Worm (Caenorhabditis elegans): ENCODE measurements around the gene srj-50.

Gene srj-50

DNA sequence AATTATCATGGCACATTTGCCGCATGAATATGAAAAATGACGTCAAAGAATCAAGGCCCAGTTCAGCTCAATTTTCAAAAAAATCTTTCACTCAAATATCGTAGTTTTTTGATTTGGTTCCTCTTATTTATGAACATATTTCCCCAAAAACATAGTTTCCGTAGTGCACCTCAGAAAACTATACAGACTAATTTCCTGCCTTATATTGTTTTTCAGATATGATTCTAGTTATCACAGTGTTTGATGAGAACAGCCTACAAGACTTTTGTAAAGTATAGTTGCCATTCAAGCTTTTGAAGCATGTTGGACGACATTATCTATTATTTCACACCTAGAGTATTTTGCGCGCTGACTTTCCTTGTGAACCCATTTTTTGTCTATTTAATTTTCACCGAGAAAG, at the start of gene srj-50:
Gene srj-50, plus strand, starts transcription at position 301 of the 400 bp plus-strand sequence.
- TF ChIP-seq daf-12 (tag; optimal IDR thresholded peaks at IDR 0.05) (no peak), ama-1 (optimal IDR thresholded peaks at IDR 0.05) (no peak), mes-2 (tag; optimal IDR thresholded peaks at IDR 0.05; ENCODE audit: poor library complexity, severe bottlenecking) (no peak), ceh-82 (tag; optimal IDR thresholded peaks at IDR 0.05) (no peak), lim-7 (GFP tag; IDR thresholded peaks at IDR 0.05) (no peak), set-16 (GFP tag; IDR thresholded peaks at IDR 0.05) (no peak), Y105C5A.15 (GFP tag; IDR thresholded peaks at IDR 0.05) (no peak), ztf-11 (tag; optimal IDR thresholded peaks at IDR 0.05) (no peak), jun-1 (tag; optimal IDR thresholded peaks at IDR 0.05) (no peak), nhr-77 (tag; optimal IDR thresholded peaks at IDR 0.05) (no peak), ceh-44 (GFP tag; IDR thresholded peaks at IDR 0.05) (no peak), daf-8 (GFP tag; IDR thresholded peaks at IDR 0.05) (no peak), vab-7 (GFP tag; IDR thresholded peaks at IDR 0.05) (no peak)

DNA sequence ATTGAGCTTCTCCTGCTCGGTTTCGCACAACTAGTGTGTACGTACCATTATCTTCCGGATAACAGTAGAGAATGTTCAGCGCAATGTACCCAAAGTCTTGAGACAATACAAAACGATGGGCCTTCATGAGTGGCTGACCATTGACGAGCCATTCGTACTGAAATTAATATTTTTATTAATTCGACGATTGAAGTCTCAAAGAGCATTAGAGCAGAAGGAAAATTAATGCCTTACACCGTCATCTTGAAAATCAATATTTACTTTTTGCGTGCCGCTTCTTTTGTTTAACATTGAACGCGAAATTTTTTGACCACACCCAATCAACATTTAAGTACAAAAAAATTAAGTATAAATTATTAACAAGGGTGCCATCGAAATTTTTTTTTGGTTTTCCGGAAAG, 39.8 kb upstream of the srj-50 start:
- TF ChIP-seq dmd-8 (GFP tag; IDR thresholded peaks at IDR 0.05) = no peak
- peak; percentile 66 for TF ChIP-seq aha-1 (tag)
- no peak for TF ChIP-seq tag-97 (GFP tag; IDR thresholded peaks at IDR 0.05)

DNA sequence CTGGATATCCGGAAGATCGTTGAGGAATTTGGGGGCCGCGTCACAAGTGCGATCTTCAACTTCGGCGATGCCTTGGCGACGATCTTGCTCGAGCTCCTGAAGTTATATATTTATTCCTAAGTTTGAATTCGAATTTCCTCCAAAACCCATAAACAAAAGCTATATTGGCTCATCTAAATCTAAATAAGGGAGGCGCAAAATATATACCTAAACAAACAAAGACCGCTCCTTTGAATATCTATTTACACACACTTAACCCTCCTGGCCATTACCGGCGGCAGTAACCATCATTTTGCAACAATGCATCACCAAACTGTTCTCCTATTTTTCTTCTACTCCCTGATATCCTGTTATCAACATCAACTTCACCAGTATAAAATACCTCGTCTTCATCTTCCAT, 36.8 kb upstream of the srj-50 start, which contains the start of gene F54E2.2:
Gene F54E2.2, plus strand, starts transcription at position 301 of the 400 bp plus-strand sequence.
- TF ChIP-seq madf-5 (GFP tag; IDR thresholded peaks at IDR 0.05) (no peak), daf-16 (GFP tag; optimal IDR thresholded peaks at IDR 0.05) (no peak), daf-16 (tag; optimal IDR thresholded peaks at IDR 0.05) (no peak), jun-1 (tag; optimal IDR thresholded peaks at IDR 0.05) (no peak)

DNA sequence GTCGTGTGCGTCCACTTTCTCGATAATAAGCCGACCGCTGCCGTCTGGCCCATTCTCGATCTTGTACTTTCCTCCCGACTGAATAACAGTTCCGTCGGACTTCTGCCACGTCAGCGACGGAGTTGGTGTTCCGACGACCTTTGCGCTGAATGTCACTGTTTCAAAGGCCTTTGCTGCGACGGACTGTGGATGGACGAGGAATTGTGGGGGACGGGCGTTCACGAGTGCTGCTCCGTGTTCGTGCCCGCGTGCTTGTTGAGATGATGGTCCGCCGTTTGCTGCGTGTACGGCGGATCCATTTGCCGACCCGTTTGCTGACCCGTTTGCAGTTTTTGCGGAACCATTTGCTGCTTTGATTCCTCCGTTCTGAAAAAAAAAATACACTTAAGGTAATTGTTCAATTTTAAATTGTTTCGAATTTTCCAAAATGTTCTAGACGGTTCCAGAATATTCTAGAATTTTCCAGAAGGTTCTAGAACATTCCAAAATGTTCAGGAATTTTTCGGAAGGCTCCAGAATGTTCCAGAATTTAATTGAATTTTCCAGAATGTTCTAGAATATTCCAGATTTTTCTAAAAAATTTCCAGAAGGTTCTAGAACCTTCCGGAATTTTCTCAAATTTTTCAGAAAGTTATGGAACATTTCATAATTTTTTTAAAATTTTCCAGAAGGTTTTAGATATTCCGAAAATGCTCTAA, 33.4 kb upstream of the srj-50 start:
- peak; percentile 53; the same call in 1 of the 2 replicates for TF ChIP-seq set-16 (GFP tag; IDR thresholded peaks at IDR 0.05)
- TF ChIP-seq unc-39 (tag; optimal IDR thresholded peaks at IDR 0.05) = no peak

DNA sequence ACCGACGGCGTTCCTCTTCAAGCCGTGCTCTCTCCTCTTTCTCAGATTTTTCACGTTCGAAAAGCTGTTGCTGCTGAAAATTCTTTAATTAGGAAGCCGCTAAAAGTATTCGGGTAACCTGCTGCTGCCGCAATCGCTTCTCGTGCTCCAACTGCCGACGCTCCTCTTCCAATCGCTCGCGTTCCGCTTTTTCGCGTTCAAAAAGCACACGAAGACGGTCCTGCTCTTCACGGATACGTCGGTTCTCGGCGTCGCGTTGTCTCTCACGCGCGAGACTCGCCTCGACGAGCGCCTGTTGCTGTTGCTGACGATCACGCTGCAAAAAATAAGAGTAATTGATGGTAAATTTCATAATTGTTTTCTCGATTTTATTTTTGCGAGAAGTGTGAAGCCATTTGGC, 32.1 kb upstream of the srj-50 start:
- no peak for TF ChIP-seq jun-1 (tag; optimal IDR thresholded peaks at IDR 0.05)
- no peak for TF ChIP-seq T26A8.4 (GFP tag; IDR thresholded peaks at IDR 0.05)
- TF ChIP-seq ctbp-1 (GFP tag; IDR thresholded peaks at IDR 0.05) = no peak
- TF ChIP-seq madf-9 (GFP tag; conservative IDR thresholded peaks at IDR 0.05) = no peak
- no peak for TF ChIP-seq spr-1 (tag; optimal IDR thresholded peaks at IDR 0.05)
- TF ChIP-seq unc-62 (GFP tag; optimal IDR thresholded peaks at IDR 0.05 in 1 of 2) = no peak
- TF ChIP-seq unc-62 (tag; optimal IDR thresholded peaks at IDR 0.05) = no peak
- TF ChIP-seq dmd-9 (GFP tag; IDR thresholded peaks at IDR 0.05) = no peak
- TF ChIP-seq daf-16 (GFP tag; optimal IDR thresholded peaks at IDR 0.05) = peak in 1 of 2 experiments; percentile 17
- no peak for TF ChIP-seq daf-16 (tag; optimal IDR thresholded peaks at IDR 0.05)
- TF ChIP-seq aha-1 (tag) = peak; percentile 47
- peak; percentile 67 for TF ChIP-seq set-16 (GFP tag; IDR thresholded peaks at IDR 0.05)

DNA sequence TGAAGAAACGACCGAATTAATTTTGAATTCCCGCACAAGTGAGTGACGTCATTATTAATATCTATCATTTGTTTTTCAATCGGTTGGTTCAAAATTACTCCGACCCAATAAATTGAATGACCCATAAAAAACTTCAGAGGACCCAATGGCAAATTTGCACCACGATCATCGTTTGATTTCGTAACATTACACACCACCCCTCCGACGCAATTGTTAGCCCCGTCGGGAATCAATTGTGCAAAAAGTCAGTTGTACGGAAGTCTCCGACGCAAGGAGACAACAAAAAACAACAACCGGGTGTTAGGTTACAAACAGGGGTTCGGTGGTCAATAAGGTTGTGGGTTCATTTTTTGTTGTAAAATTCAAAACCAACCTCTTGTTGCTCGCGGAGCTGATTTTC, 30.8 kb upstream of the srj-50 start:
- peak; percentile 14 for TF ChIP-seq hlh-11 (tag; optimal IDR thresholded peaks at IDR 0.05)
- TF ChIP-seq unc-62 (GFP tag; optimal IDR thresholded peaks at IDR 0.05 in 1 of 2) = peak in 1 of 2 experiments; percentile 89
- no peak for TF ChIP-seq unc-62 (tag; optimal IDR thresholded peaks at IDR 0.05)
- no peak for TF ChIP-seq R02D3.7 (tag; optimal IDR thresholded peaks at IDR 0.05)
- peak in 1 of 2 experiments; percentile 68 for TF ChIP-seq daf-16 (GFP tag; optimal IDR thresholded peaks at IDR 0.05)
- TF ChIP-seq daf-16 (tag; optimal IDR thresholded peaks at IDR 0.05) = no peak

DNA sequence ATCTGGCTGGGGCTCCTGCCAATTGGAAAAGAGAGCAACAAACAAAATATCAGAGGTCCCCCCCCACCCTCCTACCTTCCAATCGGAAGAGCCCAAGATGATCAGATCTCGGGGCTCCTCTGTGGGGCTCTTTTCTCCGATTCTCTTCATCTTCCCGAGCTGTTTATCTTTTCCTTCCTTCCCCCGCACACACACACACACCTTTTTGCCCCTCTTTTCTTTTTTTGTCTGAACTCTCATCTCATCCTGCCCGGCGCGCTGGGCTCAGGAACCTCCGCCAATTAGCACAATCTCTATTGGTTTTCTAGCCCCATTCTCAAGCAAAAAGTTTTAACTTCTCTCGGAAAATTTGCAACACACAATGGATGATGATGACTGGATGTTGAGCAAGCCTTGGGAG, 29.5 kb upstream of the srj-50 start:
- no peak for TF ChIP-seq tra-1 (GFP tag; IDR thresholded peaks at IDR 0.05)
- peak; percentile 11 for TF ChIP-seq hlh-11 (tag; optimal IDR thresholded peaks at IDR 0.05)
- TF ChIP-seq arid-1 (GFP tag; conservative IDR thresholded peaks at IDR 0.05) = no peak
- no peak for TF ChIP-seq ztf-7 (tag; optimal IDR thresholded peaks at IDR 0.05)
- TF ChIP-seq dmd-8 (GFP tag; IDR thresholded peaks at IDR 0.05) = no peak
- no peak for TF ChIP-seq aha-1 (tag)
- peak; percentile 48 for TF ChIP-seq set-16 (GFP tag; IDR thresholded peaks at IDR 0.05)
- TF ChIP-seq F37D6.2 (tag; optimal IDR thresholded peaks at IDR 0.05) = no peak
- TF ChIP-seq daf-16 (GFP tag; optimal IDR thresholded peaks at IDR 0.05) = peak in 1 of 2 experiments; percentile 35
- TF ChIP-seq daf-16 (tag; optimal IDR thresholded peaks at IDR 0.05) = no peak
